Worm (Caenorhabditis elegans) whole organism, L2 larva: ENCODE results near the gene BE10.3.

Experiments used
- C34F6.9 ChIP-seq: fragments of 150-350 bp; optimal IDR thresholded peaks from 2 replicates; lab custom pipeline; 2014; ENCODE audit warnings: missing biosample characterization, missing genetic modification characterization
- F13H6.1 ChIP-seq: sonication (generic microtip); optimal IDR thresholded peaks from 2 replicates; lab custom pipeline; 2016; ENCODE audit warnings: missing genetic modification characterization, missing compliant biosample characterization
- R02D3.7 ChIP-seq: fragments of 150-350 bp; optimal IDR thresholded peaks from 2 replicates; lab custom pipeline; 2014; ENCODE audit warnings: missing biosample characterization, missing genetic modification characterization
- Y55F3AM.14 ChIP-seq: fragments of 200-800 bp; sonication (Bioruptor generic); optimal IDR thresholded peaks from 2 replicates; lab custom pipeline; 2018; ENCODE audit warnings: mild to moderate bottlenecking, missing genetic modification characterization, missing compliant biosample characterization
- aly-2 ChIP-seq: fragments of 150-350 bp; optimal IDR thresholded peaks from 2 replicates; lab custom pipeline; 2014; ENCODE audit warnings: missing biosample characterization, missing genetic modification characterization
- blmp-1 ChIP-seq: sonication (generic microtip); optimal IDR thresholded peaks from 2 replicates; lab custom pipeline; 2017; ENCODE audit warnings: missing genetic modification characterization, mild to moderate bottlenecking, missing compliant biosample characterization, antibody characterized with exemption, moderate library complexity; ENCODE audit not compliant: insufficient read depth
- ceh-16 ChIP-seq: fragments of 150-350 bp; optimal IDR thresholded peaks from 2 replicates; lab custom pipeline; 2014; ENCODE audit warnings: missing biosample characterization, missing genetic modification characterization
- ceh-82 ChIP-seq: fragments of 150-350 bp; optimal IDR thresholded peaks from 2 replicates; lab custom pipeline; 2014; ENCODE audit warnings: missing biosample characterization, missing genetic modification characterization
- crh-2 ChIP-seq: sonication (generic microtip); optimal IDR thresholded peaks from 2 replicates; lab custom pipeline; 2017; ENCODE audit warnings: missing biosample characterization, missing genetic modification characterization
- dmd-4 ChIP-seq: sonication (generic microtip); optimal IDR thresholded peaks from 2 replicates; lab custom pipeline; 2017; ENCODE audit warnings: missing biosample characterization, missing genetic modification characterization
- egl-27 ChIP-seq: sonication (generic microtip); optimal IDR thresholded peaks from 3 replicates; lab custom pipeline; 2017; ENCODE audit warnings: missing biosample characterization, missing genetic modification reagents, missing genetic modification characterization
- elt-1 ChIP-seq: fragments of 150-350 bp; optimal IDR thresholded peaks from 2 replicates; lab custom pipeline; 2014; ENCODE audit warnings: missing biosample characterization, missing genetic modification characterization
- fos-1 ChIP-seq: fragments of 150-350 bp; optimal IDR thresholded peaks from 2 replicates; lab custom pipeline; 2014; ENCODE audit warnings: missing biosample characterization, missing genetic modification characterization
- lin-13 ChIP-seq: fragments of 150-350 bp; optimal IDR thresholded peaks from 2 replicates; lab custom pipeline; 2014; ENCODE audit warnings: missing biosample characterization, missing genetic modification reagents, missing genetic modification characterization
- lin-39 ChIP-seq: fragments of 150-350 bp; optimal IDR thresholded peaks from 2 replicates; lab custom pipeline; 2014; ENCODE audit warnings: missing biosample characterization, missing genetic modification reagents, missing genetic modification characterization
- mab-5 ChIP-seq: fragments of 150-350 bp; optimal IDR thresholded peaks from 2 replicates; lab custom pipeline; 2014; ENCODE audit warnings: missing biosample characterization, missing genetic modification characterization
- mdl-1 ChIP-seq, 2 experiments: fragments of 150-350 bp in 1 of 2; sonication (generic microtip) in 1 of 2; optimal IDR thresholded peaks; 2 replicates each; lab custom pipeline; 2017; ENCODE audit warnings: missing biosample characterization in 2 of 2, missing genetic modification characterization in 2 of 2
- nhr-10 ChIP-seq: sonication (generic microtip); optimal IDR thresholded peaks from 2 replicates; lab custom pipeline; 2017; ENCODE audit warnings: missing biosample characterization, missing genetic modification characterization
- nhr-11 ChIP-seq: fragments of 150-350 bp; optimal IDR thresholded peaks from 2 replicates; lab custom pipeline; 2014; ENCODE audit warnings: missing biosample characterization, missing genetic modification characterization
- nhr-12 ChIP-seq: fragments of 150-350 bp; optimal IDR thresholded peaks from 2 replicates; lab custom pipeline; 2014; ENCODE audit warnings: missing biosample characterization, missing genetic modification characterization
- nhr-129 ChIP-seq: fragments of 150-350 bp; optimal IDR thresholded peaks from 2 replicates; lab custom pipeline; 2014; ENCODE audit warnings: missing biosample characterization, missing genetic modification characterization
- nhr-23 ChIP-seq: fragments of 150-350 bp; optimal IDR thresholded peaks from 2 replicates; lab custom pipeline; 2014; ENCODE audit warnings: missing biosample characterization, missing genetic modification reagents, missing genetic modification characterization
- nhr-237 ChIP-seq: fragments of 150-350 bp; optimal IDR thresholded peaks from 2 replicates; lab custom pipeline; 2014; ENCODE audit warnings: missing biosample characterization, missing genetic modification characterization
- nhr-25 ChIP-seq: fragments of 150-350 bp; sonication (generic microtip); optimal IDR thresholded peaks from 3 replicates; lab custom pipeline; 2014; ENCODE audit warnings: missing biosample characterization, missing genetic modification characterization
- nhr-6 ChIP-seq: fragments of 150-350 bp; optimal IDR thresholded peaks from 2 replicates; lab custom pipeline; 2014; ENCODE audit warnings: missing biosample characterization, missing genetic modification characterization
- peb-1 ChIP-seq: fragments of 150-350 bp; optimal IDR thresholded peaks from 2 replicates; lab custom pipeline; 2014; ENCODE audit warnings: missing biosample characterization, missing genetic modification characterization
- sem-4 ChIP-seq: fragments of 150-350 bp; optimal IDR thresholded peaks from 2 replicates; lab custom pipeline; 2014; ENCODE audit warnings: missing biosample characterization, missing genetic modification reagents, missing genetic modification characterization
- sma-3 ChIP-seq: sonication (generic microtip); optimal IDR thresholded peaks from 2 replicates; lab custom pipeline; 2016; ENCODE audit warnings: missing genetic modification reagents, missing genetic modification characterization, missing compliant biosample characterization
- sma-9 ChIP-seq, 2 experiments: fragments of 150-350 bp in 1 of 2; sonication (generic microtip) in 1 of 2; optimal IDR thresholded peaks; 2 replicates each; lab custom pipeline; 2014 to 2016; ENCODE audit warnings: missing genetic modification characterization in 2 of 2, mild to moderate bottlenecking in 1 of 2, missing biosample characterization in 1 of 2, missing compliant biosample characterization in 1 of 2, missing genetic modification reagents in 1 of 2, moderate library complexity in 1 of 2
- snpc-4 ChIP-seq: fragments of 150-350 bp; optimal IDR thresholded peaks from 2 replicates; lab custom pipeline; 2014; ENCODE audit warnings: missing biosample characterization, missing genetic modification characterization
- unc-39 ChIP-seq: fragments of 150-350 bp; optimal IDR thresholded peaks from 2 replicates; lab custom pipeline; 2014; ENCODE audit warnings: missing biosample characterization, missing genetic modification characterization
- unc-62 ChIP-seq: fragments of 150-350 bp; optimal IDR thresholded peaks from 2 replicates; lab custom pipeline; 2014; ENCODE audit warnings: missing biosample characterization, missing genetic modification reagents, missing genetic modification characterization
- ztf-1 ChIP-seq: fragments of 200-800 bp; sonication (Bioruptor generic); conservative IDR thresholded peaks from 2 replicates; pipeline ENCODE4 v1.3.6; 2022; ENCODE audit warnings: missing genetic modification characterization, missing compliant biosample characterization
- ztf-11 ChIP-seq: sonication (generic microtip); optimal IDR thresholded peaks from 2 replicates; lab custom pipeline; 2017; ENCODE audit warnings: missing biosample characterization, missing genetic modification characterization
- ztf-4 ChIP-seq: fragments of 150-350 bp; optimal IDR thresholded peaks from 2 replicates; lab custom pipeline; 2014; ENCODE audit warnings: missing biosample characterization, missing genetic modification characterization

Gene BE10.3

DNA sequence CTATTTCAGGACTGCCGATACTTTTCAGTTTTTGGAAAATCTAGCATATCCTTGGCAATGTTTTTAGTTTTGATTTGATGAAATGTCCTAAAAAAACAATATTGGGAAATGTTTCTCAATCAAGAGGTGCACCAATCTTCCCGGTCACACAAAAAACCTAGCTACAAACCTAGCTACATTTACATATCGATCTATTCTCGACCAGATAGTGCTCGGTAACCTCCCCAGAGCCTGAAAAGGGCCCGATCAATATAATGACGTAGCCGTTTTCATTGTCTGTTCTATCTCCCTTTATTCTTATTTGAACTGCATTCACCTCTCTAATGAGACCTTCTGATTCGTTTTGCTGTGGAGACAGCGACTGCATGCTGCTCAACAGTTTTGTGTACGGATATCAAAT lies at the start of gene BE10.3:
Gene BE10.3, plus strand, starts transcription at position 301 of the 400 bp plus-strand sequence.
- TF ChIP-seq lin-13 (no peak), sma-3 (GFP tag; lab: Kevin White, UChicago) (no peak), nhr-10 (tag; lab: Kevin White, UChicago) (no peak), snpc-4 (no peak), ztf-11 (no peak), dmd-4 (tag; lab: Kevin White, UChicago) (no peak), nhr-23 (no peak), blmp-1 (tag; lab: Kevin White, UChicago) (no peak), nhr-6 (no peak)

DNA sequence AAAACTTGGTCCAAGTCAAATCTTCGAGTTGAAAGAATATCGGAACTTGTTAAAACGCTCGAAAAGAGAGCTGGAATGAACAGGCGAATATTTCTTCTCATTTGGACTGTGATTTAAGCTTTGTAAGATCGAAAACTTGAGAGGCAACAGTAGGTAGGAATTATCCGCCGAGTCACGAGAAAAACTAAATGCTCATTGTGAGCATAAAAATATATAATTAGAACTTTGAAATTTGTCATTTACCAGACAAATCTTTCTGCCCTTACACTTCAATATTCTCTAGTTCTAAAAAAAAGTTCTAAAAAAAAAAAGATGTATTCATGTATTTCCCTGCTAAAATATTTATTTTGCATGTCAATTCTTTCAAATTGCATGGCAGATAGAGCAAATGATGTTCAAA lies 43.6 kb upstream of the BE10.3 start, which contains the start of the genes irld-19 and irld-61:
Gene irld-19, minus strand, starts transcription at position 101 of the 400 bp plus-strand sequence.
Gene irld-61, plus strand, starts transcription at position 313 of the 400 bp plus-strand sequence.
- TF ChIP-seq nhr-129 (tag; lab: Kevin White, UChicago) (no peak), crh-2 (tag; lab: Kevin White, UChicago) (no peak)
- TF ChIP-seq, all 48 proteins: peak for 0

DNA sequence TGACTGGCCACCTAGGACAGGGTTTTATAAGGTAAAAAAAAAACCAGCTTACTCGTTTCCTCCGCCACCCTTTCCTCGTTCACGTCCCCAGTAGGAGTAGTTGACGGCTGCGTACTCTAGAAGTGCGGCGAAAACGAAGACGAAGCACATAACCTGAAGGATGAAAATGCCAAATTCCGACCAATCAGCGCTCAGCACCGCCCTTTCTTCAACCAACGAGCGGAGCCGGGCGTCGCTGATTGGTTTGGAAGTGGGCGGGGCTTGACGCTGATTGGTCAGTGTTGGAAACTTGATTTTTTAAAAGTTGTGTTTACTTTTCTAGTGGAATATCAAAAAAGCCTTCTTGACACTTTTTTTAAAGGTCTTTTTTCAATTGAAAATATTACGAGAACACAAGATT lies 34.1 kb upstream of the BE10.3 start:
- no peak for TF ChIP-seq ceh-82 (tag; lab: Kevin White, UChicago)
- no peak for TF ChIP-seq ceh-16
- TF ChIP-seq nhr-10 (tag; lab: Kevin White, UChicago): no peak
- TF ChIP-seq mdl-1 (tag; optimal IDR thresholded peaks at IDR 0.05; lab: Kevin White, UChicago): no peak
- no peak for TF ChIP-seq sma-3 (GFP tag; lab: Kevin White, UChicago)
- TF ChIP-seq unc-62 (GFP tag; lab: Kevin White, UChicago): no peak
- no peak for TF ChIP-seq nhr-25
- no peak for TF ChIP-seq nhr-6
- no peak for TF ChIP-seq dmd-4 (tag; lab: Kevin White, UChicago)
- TF ChIP-seq nhr-237 (tag; lab: Kevin White, UChicago): no peak
- TF ChIP-seq unc-39 (tag; lab: Kevin White, UChicago): no peak
- TF ChIP-seq nhr-129 (tag; lab: Kevin White, UChicago): no peak
- TF ChIP-seq egl-27 (tag; lab: Kevin White, UChicago): no peak
- no peak for TF ChIP-seq sem-4
- no peak for TF ChIP-seq Y55F3AM.14 (GFP tag; lab: Kevin White, UChicago)
- TF ChIP-seq lin-39: no peak
- TF ChIP-seq C34F6.9 (tag; lab: Kevin White, UChicago): no peak
- TF ChIP-seq elt-1 (tag; lab: Kevin White, UChicago): no peak
- TF ChIP-seq nhr-23: no peak

DNA sequence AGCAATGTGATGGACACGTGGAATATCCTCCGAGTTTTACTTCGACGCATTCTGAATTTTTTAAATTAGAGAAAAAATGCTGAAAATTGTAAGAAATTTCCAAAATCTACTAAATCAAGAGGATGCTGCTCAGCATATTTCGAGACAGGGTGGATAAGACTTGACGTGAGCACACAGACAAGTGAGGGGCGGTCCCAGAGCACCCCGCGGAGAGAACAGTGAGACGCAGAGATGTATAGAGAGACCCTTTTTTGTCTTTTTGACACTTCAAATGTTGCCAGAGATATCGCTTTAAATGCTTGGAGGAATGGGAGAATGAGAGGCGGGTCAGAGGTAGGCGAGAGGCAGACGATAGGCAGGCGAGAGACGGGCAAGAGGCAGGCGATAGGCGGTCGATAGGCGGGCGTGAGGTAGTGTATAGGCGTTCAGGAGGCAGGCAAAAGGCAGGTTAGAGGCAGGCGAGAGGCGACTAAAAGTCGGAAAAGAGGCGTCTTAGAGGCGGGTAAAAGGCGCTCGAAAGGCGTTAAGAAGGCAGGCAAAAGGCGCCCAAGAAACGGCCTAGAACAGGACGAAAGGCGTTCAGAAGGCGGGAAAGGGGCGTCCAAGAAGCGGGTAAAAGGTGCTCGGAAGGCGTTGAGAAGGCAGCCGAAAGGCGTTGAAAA lies 28.0 kb upstream of the BE10.3 start, which contains the start of gene gab-1:
Gene gab-1, minus strand, starts transcription at position 51 of the 662 bp plus-strand sequence.
- TF ChIP-seq unc-39 (tag; lab: Kevin White, UChicago) (no peak), lin-13 (no peak), fos-1 (tag; lab: Kevin White, UChicago) (no peak), nhr-6 (no peak), nhr-12 (tag; lab: Kevin White, UChicago) (no peak), ceh-16 (no peak), ztf-4 (no peak), R02D3.7 (tag; lab: Kevin White, UChicago) (no peak), ztf-1 (GFP tag; lab: Robert Waterston, UW) (no peak), sma-9 (GFP tag; optimal IDR thresholded peaks at IDR 0.05; lab: Kevin White, UChicago) (no peak), sma-9 (tag; optimal IDR thresholded peaks at IDR 0.05; lab: Kevin White, UChicago) (no peak), nhr-11 (tag; lab: Kevin White, UChicago) (no peak), F13H6.1 (no peak), peb-1 (tag; lab: Kevin White, UChicago) (no peak), sem-4 (no peak), egl-27 (tag; lab: Kevin White, UChicago) (no peak), mab-5 (tag; lab: Kevin White, UChicago) (no peak), aly-2 (no peak), nhr-25 (no peak), lin-39 (no peak)
